Fruit fly (Drosophila melanogaster): Measurements from ENCODE around the gene comt.
A peak's percentile ranks its signal among the peaks of the same experiment; 100 is the strongest.

comt gene

dm6 chrX:13221311-13221710, 37.5 kb upstream of the comt start (continued):
- TF ChIP-seq org-1 (GFP tag; optimal IDR thresholded peaks at IDR 0.05) (peak; percentile 0), ttk (GFP tag; IDR thresholded peaks at IDR 0.05) (0 out of 2 replicates have a peak, but pooled peaks have one; percentile 17), CG1024 (GFP tag; IDR thresholded peaks at IDR 0.05) (no peak), nmo (GFP tag; optimal IDR thresholded peaks at IDR 0.05) (no peak), gem (tag; optimal IDR thresholded peaks at IDR 0.05) (peak; percentile 23), cwo (GFP tag; optimal IDR thresholded peaks at IDR 0.05) (no peak), CG17612 (GFP tag; IDR thresholded peaks at IDR 0.05) (no peak), zfh1 (GFP tag; IDR thresholded peaks at IDR 0.05) (0 out of 3 replicates have a peak, but pooled peaks have one; percentile 4), unpg (GFP tag; optimal IDR thresholded peaks at IDR 0.05) (peak; percentile 12), CG3065 (GFP tag; optimal IDR thresholded peaks at IDR 0.05) (no peak), Abd-B (GFP tag; optimal IDR thresholded peaks at IDR 0.05) (no peak), HmgD (GFP tag; optimal IDR thresholded peaks at IDR 0.05) (no peak), CG3407 (GFP tag; optimal IDR thresholded peaks at IDR 0.05) (no peak), ATbp (GFP tag; optimal IDR thresholded peaks at IDR 0.05) (peak; percentile 1), CG13624 (GFP tag; optimal IDR thresholded peaks at IDR 0.05) (no peak), Hmr (GFP tag; optimal IDR thresholded peaks at IDR 0.05) (no peak), CG14710 (tag; optimal IDR thresholded peaks at IDR 0.05) (peak; percentile 5), Oli (tag; optimal IDR thresholded peaks at IDR 0.05) (no peak), CG33213 (GFP tag; optimal IDR thresholded peaks at IDR 0.05) (no peak), Xrp1 (GFP tag; IDR thresholded peaks at IDR 0.05) (peak; percentile 50; the same call in 1 of the 2 replicates), CG17802 (tag; optimal IDR thresholded peaks at IDR 0.05) (no peak), Opbp (GFP tag; IDR thresholded peaks at IDR 0.05; ENCODE audit: partially characterized antibody) (no peak), chif (GFP tag; optimal IDR thresholded peaks at IDR 0.05) (peak in 1 of 2 experiments; percentile 2), Ets65A (GFP tag) (peak; percentile 18), CG12219 (GFP tag; optimal IDR thresholded peaks at IDR 0.05) (no peak), Blimp-1 (GFP tag; optimal IDR thresholded peaks at IDR 0.05) (peak; percentile 50), repo (GFP tag; optimal IDR thresholded peaks at IDR 0.05) (no peak)

DNA sequence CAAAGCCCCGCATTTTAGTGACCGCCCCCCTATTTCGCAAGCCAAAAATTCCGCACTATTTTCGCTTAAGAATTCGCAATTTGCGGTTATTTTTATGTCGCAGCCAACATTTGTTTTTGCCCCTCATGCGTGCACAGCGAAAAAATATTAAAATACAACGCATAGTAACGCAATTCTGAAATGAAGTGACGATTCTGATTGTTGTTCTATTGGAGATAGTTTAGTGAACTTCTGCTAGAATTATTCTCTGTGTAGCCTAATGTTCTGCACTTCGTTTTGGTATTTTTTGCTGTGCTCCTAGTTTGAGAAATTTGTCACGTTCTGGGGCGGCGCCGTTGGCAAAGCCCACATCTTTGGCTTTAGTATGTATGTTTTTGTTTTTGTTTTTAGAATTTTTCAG, 37.0 kb upstream of the comt start:
- no peak for TF ChIP-seq CG7372 (GFP tag; IDR thresholded peaks at IDR 0.05)
- no peak for TF ChIP-seq CG18262 (tag; optimal IDR thresholded peaks at IDR 0.05)
- TF ChIP-seq Drgx (GFP tag; IDR thresholded peaks at IDR 0.05) = peak; percentile 45
- no peak for TF ChIP-seq sim (GFP tag; IDR thresholded peaks at IDR 0.05)
- no peak for TF ChIP-seq bab2 (GFP tag; optimal IDR thresholded peaks at IDR 0.05)
- TF ChIP-seq bigmax (GFP tag; optimal IDR thresholded peaks at IDR 0.05) = no peak
- peak; percentile 40 for TF ChIP-seq Med (GFP tag)
- no peak for TF ChIP-seq CG32532 (GFP tag; IDR thresholded peaks at IDR 0.05)
- no peak for TF ChIP-seq E2f2 (GFP tag; IDR thresholded peaks at IDR 0.05)

dm6 chrX:13224846-13225245, 34.0 kb upstream of the comt start:
- TF ChIP-seq fd64A (GFP tag; optimal IDR thresholded peaks at IDR 0.05) (no peak), eyg (GFP tag; optimal IDR thresholded peaks at IDR 0.05) (no peak), so (GFP tag; IDR thresholded peaks at IDR 0.05) (no peak), Chrac-16 (GFP tag; optimal IDR thresholded peaks at IDR 0.05) (no peak), CG12942 (GFP tag; optimal IDR thresholded peaks at IDR 0.05) (no peak), row (GFP tag; IDR thresholded peaks at IDR 0.05) (no peak), vfl (GFP tag; optimal IDR thresholded peaks at IDR 0.05) (no peak), CG3847 (GFP tag; IDR thresholded peaks at IDR 0.05) (no peak), oc (tag; optimal IDR thresholded peaks at IDR 0.05) (no peak), sim (GFP tag; IDR thresholded peaks at IDR 0.05) (no peak), CG6272 (GFP tag; IDR thresholded peaks at IDR 0.05) (no peak), CG17186 (GFP tag; optimal IDR thresholded peaks at IDR 0.05) (no peak), Sry-δ (GFP tag; optimal IDR thresholded peaks at IDR 0.05) (no peak), CG11723 (GFP tag; optimal IDR thresholded peaks at IDR 0.05) (no peak), dan (GFP tag; IDR thresholded peaks at IDR 0.05) (no peak), az2 (GFP tag; optimal IDR thresholded peaks at IDR 0.05) (no peak), stc (GFP tag; IDR thresholded peaks at IDR 0.05) (no peak)
